Fruit fly (Drosophila melanogaster): ENCODE results near the gene lsn.

Gene lsn

dm6 chr3R:21834234-21835070 is 30.5 kb upstream of the lsn start (continued):
- TF ChIP-seq CoRest (tag; optimal IDR thresholded peaks at IDR 0.05): peak; percentile 30
- peak; percentile 16 for TF ChIP-seq CG9437 (GFP tag; optimal IDR thresholded peaks at IDR 0.05)
- TF ChIP-seq CG13123 (GFP tag; optimal IDR thresholded peaks at IDR 0.05): no peak
- peak; percentile 25 for TF ChIP-seq Sox100B (GFP tag; optimal IDR thresholded peaks at IDR 0.05)
- 0 out of 2 replicates have a peak, but pooled peaks have one; percentile 10 for TF ChIP-seq HLH3B (GFP tag; IDR thresholded peaks at IDR 0.05)
- TF ChIP-seq CG9727 (GFP tag; optimal IDR thresholded peaks at IDR 0.05): peak; percentile 36
- TF ChIP-seq CG2875 (GFP tag; optimal IDR thresholded peaks at IDR 0.05): peak; percentile 60
- TF ChIP-seq BtbVII (GFP tag; optimal IDR thresholded peaks at IDR 0.05): no peak
- TF ChIP-seq CG11456 (GFP tag; IDR thresholded peaks at IDR 0.05): no peak
- TF ChIP-seq vvl (GFP tag; IDR thresholded peaks at IDR 0.05): peak; percentile 72
- TF ChIP-seq CG16815 (GFP tag; optimal IDR thresholded peaks at IDR 0.05): peak; percentile 7
- TF ChIP-seq org-1 (GFP tag; optimal IDR thresholded peaks at IDR 0.05): peak; percentile 28
- no peak for TF ChIP-seq Dp (GFP tag; optimal IDR thresholded peaks at IDR 0.05)
- 0 out of 2 replicates have a peak, but pooled peaks have one; percentile 16 for TF ChIP-seq Rx (GFP tag; IDR thresholded peaks at IDR 0.05)
- no peak for TF ChIP-seq CG4424 (GFP tag; optimal IDR thresholded peaks at IDR 0.05)
- peak; percentile 17 for TF ChIP-seq CG12769 (tag; optimal IDR thresholded peaks at IDR 0.05)
- TF ChIP-seq Hr3 (GFP tag; optimal IDR thresholded peaks at IDR 0.05): peak; percentile 24
- no peak for TF ChIP-seq CG34422 (GFP tag; IDR thresholded peaks at IDR 0.05)
- TF ChIP-seq mld (GFP tag; IDR thresholded peaks at IDR 0.05; ENCODE audit: partially characterized antibody): no peak
- TF ChIP-seq CG10267 (tag; optimal IDR thresholded peaks at IDR 0.05): peak; percentile 18
- peak; percentile 66 for TF ChIP-seq CG2712 (tag; optimal IDR thresholded peaks at IDR 0.05)
- no peak for TF ChIP-seq tna (GFP tag; IDR thresholded peaks at IDR 0.05; ENCODE audit: partially characterized antibody)
- TF ChIP-seq CG14710 (tag; optimal IDR thresholded peaks at IDR 0.05): peak; percentile 2
- no peak for TF ChIP-seq tll (GFP tag; optimal IDR thresholded peaks at IDR 0.05)
- TF ChIP-seq amos (GFP tag; IDR thresholded peaks at IDR 0.05; ENCODE audit: partially characterized antibody): no peak
- TF ChIP-seq CG14965 (GFP tag; optimal IDR thresholded peaks at IDR 0.05; ENCODE audit: borderline replicate concordance): no peak
- peak; percentile 33 for TF ChIP-seq Chrac-16 (GFP tag; optimal IDR thresholded peaks at IDR 0.05)
- peak; percentile 83 for TF ChIP-seq dmrt11E (tag; optimal IDR thresholded peaks at IDR 0.05)
- no peak for TF ChIP-seq CG9609 (GFP tag; optimal IDR thresholded peaks at IDR 0.05)
- no peak for TF ChIP-seq CG8478 (optimal IDR thresholded peaks at IDR 0.05)
- peak; percentile 70 for TF ChIP-seq CG17829 (tag; optimal IDR thresholded peaks at IDR 0.05)
- peak; percentile 45 for TF ChIP-seq CG7839 (tag; optimal IDR thresholded peaks at IDR 0.05)
- no peak for TF ChIP-seq dati (GFP tag; IDR thresholded peaks at IDR 0.05)
- TF ChIP-seq Gug (GFP tag; IDR thresholded peaks at IDR 0.05): no peak
- TF ChIP-seq sd (tag; optimal IDR thresholded peaks at IDR 0.05): no peak
- no peak for TF ChIP-seq CG3847 (GFP tag; IDR thresholded peaks at IDR 0.05)
- TF ChIP-seq sna (GFP tag; IDR thresholded peaks at IDR 0.05; ENCODE audit: partially characterized antibody): no peak
- TF ChIP-seq twi (tag; optimal IDR thresholded peaks at IDR 0.05): peak; percentile 13
- TF ChIP-seq CG15601 (tag; optimal IDR thresholded peaks at IDR 0.05): peak; percentile 29
- TF ChIP-seq CG17328 (GFP tag; IDR thresholded peaks at IDR 0.05): 0 out of 2 replicates have a peak, but pooled peaks have one; percentile 26
- no peak for TF ChIP-seq ems (GFP tag; optimal IDR thresholded peaks at IDR 0.05)
- peak; percentile 44 for TF ChIP-seq ATbp (GFP tag; optimal IDR thresholded peaks at IDR 0.05)
- TF ChIP-seq CG32532 (GFP tag; IDR thresholded peaks at IDR 0.05): no peak; the same call in 1 of the 2 replicates
- peak; percentile 49; the same call in 1 of the 2 replicates for TF ChIP-seq Awh (GFP tag; IDR thresholded peaks at IDR 0.05)
- TF ChIP-seq Max (GFP tag; optimal IDR thresholded peaks at IDR 0.05): no peak
- peak; percentile 58 for TF ChIP-seq grau (tag; optimal IDR thresholded peaks at IDR 0.05)
- no peak for TF ChIP-seq CG11085 (GFP tag; IDR thresholded peaks at IDR 0.05)
- TF ChIP-seq NFAT (GFP tag; IDR thresholded peaks at IDR 0.05): no peak
- no peak for TF ChIP-seq CG15073 (GFP tag; optimal IDR thresholded peaks at IDR 0.05)
